Worm (Caenorhabditis elegans) whole organism, young adult: Measurements from ENCODE around the gene F35E8.13.

Experiments
- B0336.3 ChIP-seq: fragments of 200-800 bp; sonication (Bioruptor generic); IDR thresholded peaks from 2 replicates; pipeline ENCODE4 v1.3.6; 2022; ENCODE audit warnings: missing genetic modification characterization, missing compliant biosample characterization
- K12H6.12 ChIP-seq: fragments of 200-800 bp; sonication (Bioruptor generic); optimal IDR thresholded peaks from 2 replicates; lab custom pipeline; 2018; ENCODE audit warnings: mild to moderate bottlenecking, missing genetic modification characterization, missing compliant biosample characterization
- T07F8.4 ChIP-seq: sonication (generic microtip); optimal IDR thresholded peaks from 2 replicates; lab custom pipeline; 2016; ENCODE audit warnings: mild to moderate bottlenecking, missing genetic modification characterization, moderate library complexity, missing compliant biosample characterization
- Y53G8AR.9 ChIP-seq: fragments of 200-800 bp; sonication (Bioruptor generic); conservative IDR thresholded peaks from 2 replicates; pipeline ENCODE4 v1.3.6; 2022; ENCODE audit warnings: missing genetic modification reagents, missing genetic modification characterization, missing compliant biosample characterization
- Y79H2A.3 ChIP-seq: fragments of 200-800 bp; sonication (Bioruptor generic); conservative IDR thresholded peaks from 2 replicates; pipeline ENCODE4 v1.3.6; 2022; ENCODE audit warnings: missing genetic modification reagents, missing genetic modification characterization, missing compliant biosample characterization
- Y95B8A.8 ChIP-seq: fragments of 200-800 bp; sonication (Bioruptor generic); IDR thresholded peaks from 2 replicates; pipeline ENCODE4 v1.3.6; 2022; ENCODE audit warnings: missing genetic modification reagents, missing genetic modification characterization, missing compliant biosample characterization
- ama-1 ChIP-seq, 3 experiments: fragments of 150-350 bp in 1 of 3; sonication (generic microtip) in 2 of 3; optimal IDR thresholded peaks; 2 replicates each; lab custom pipeline; 2014 to 2018; ENCODE audit warnings: missing biosample characterization in 2 of 3, missing genetic modification characterization in 2 of 3, missing genetic modification reagents in 2 of 3
- attf-3 ChIP-seq: fragments of 200-800 bp; sonication (Bioruptor generic); conservative IDR thresholded peaks from 2 replicates; pipeline ENCODE4 v1.3.6; 2022; ENCODE audit warnings: missing genetic modification reagents, missing genetic modification characterization, missing compliant biosample characterization
- bed-2 ChIP-seq: fragments of 200-800 bp; sonication (Bioruptor generic); IDR thresholded peaks from 2 replicates; pipeline ENCODE4 v1.3.6; 2022; ENCODE audit warnings: missing genetic modification reagents, missing genetic modification characterization, missing compliant biosample characterization
- cebp-1 ChIP-seq, 2 experiments: fragments of 200-800 bp in 1 of 2; sonication (Bioruptor generic) in 1 of 2; sonication (generic microtip) in 1 of 2; IDR thresholded peaks in 1 of 2; optimal IDR thresholded peaks in 1 of 2; 2 replicates each; pipeline versions ENCODE4 v1.3.6 to Lab custom; 2017 to 2022; ENCODE audit warnings: missing compliant biosample characterization in 2 of 2, missing genetic modification characterization in 2 of 2, mild to moderate bottlenecking in 1 of 2, missing genetic modification reagents in 1 of 2, moderate library complexity in 1 of 2
- ceh-58 ChIP-seq: fragments of 200-800 bp; sonication (Bioruptor generic); IDR thresholded peaks from 2 replicates; pipeline ENCODE4 v1.3.6; 2022; ENCODE audit warnings: missing genetic modification characterization, missing compliant biosample characterization
- die-1 ChIP-seq: sonication (generic microtip); optimal IDR thresholded peaks from 2 replicates; lab custom pipeline; 2016; ENCODE audit warnings: missing genotype, mild to moderate bottlenecking, missing genetic modification characterization, missing compliant biosample characterization
- dox-1 ChIP-seq: fragments of 200-800 bp; sonication (Bioruptor generic); IDR thresholded peaks from 2 replicates; pipeline ENCODE4 v1.3.6; 2022; ENCODE audit warnings: missing genetic modification reagents, missing genetic modification characterization, missing compliant biosample characterization
- egl-18 ChIP-seq: fragments of 200-800 bp; sonication (Bioruptor generic); IDR thresholded peaks from 2 replicates; pipeline ENCODE4 v1.3.6; 2022; ENCODE audit warnings: missing genetic modification reagents, missing genetic modification characterization, missing compliant biosample characterization
- egl-44 ChIP-seq: fragments of 200-800 bp; sonication (Bioruptor generic); IDR thresholded peaks from 2 replicates; pipeline ENCODE4 v1.3.6; 2022; ENCODE audit warnings: missing genetic modification reagents, missing genetic modification characterization, missing compliant biosample characterization
- egrh-3 ChIP-seq: fragments of 200-800 bp; sonication (Bioruptor generic); IDR thresholded peaks from 2 replicates; pipeline ENCODE4 v1.3.6; 2022; ENCODE audit warnings: missing genetic modification reagents, missing genetic modification characterization, missing compliant biosample characterization
- ekl-4 ChIP-seq: fragments of 200-800 bp; sonication (Bioruptor generic); IDR thresholded peaks from 2 replicates; pipeline ENCODE4 v1.3.6; 2022; ENCODE audit warnings: missing genetic modification reagents, missing genetic modification characterization, missing compliant biosample characterization
- hlh-12 ChIP-seq: sonication (generic microtip); optimal IDR thresholded peaks from 2 replicates; lab custom pipeline; 2016; ENCODE audit warnings: missing genetic modification characterization, missing compliant biosample characterization
- hlh-26 ChIP-seq: fragments of 200-800 bp; sonication (Bioruptor generic); conservative IDR thresholded peaks from 2 replicates; pipeline ENCODE4 v1.3.6; 2022; ENCODE audit warnings: missing genetic modification reagents, missing genetic modification characterization, missing compliant biosample characterization
- hmg-1.2 ChIP-seq: fragments of 200-800 bp; sonication (Bioruptor generic); IDR thresholded peaks from 2 replicates; pipeline ENCODE4 v1.3.6; 2022; ENCODE audit warnings: missing genetic modification reagents, missing genetic modification characterization, missing compliant biosample characterization
- hrde-1 ChIP-seq: sonication (generic microtip); optimal IDR thresholded peaks from 2 replicates; lab custom pipeline; 2016; ENCODE audit warnings: missing genetic modification characterization, mild to moderate bottlenecking, missing compliant biosample characterization, moderate library complexity, missing genotype, missing genetic modification reagents, borderline replicate concordance
- lin-40 ChIP-seq: sonication (generic microtip); optimal IDR thresholded peaks from 2 replicates; lab custom pipeline; 2016; ENCODE audit warnings: missing genetic modification characterization, mild to moderate bottlenecking, missing compliant biosample characterization, missing genotype, missing genetic modification reagents
- lin-54 ChIP-seq: fragments of 200-800 bp; sonication (Bioruptor generic); optimal IDR thresholded peaks from 2 replicates; lab custom pipeline; 2018; ENCODE audit warnings: mild to moderate bottlenecking, missing genetic modification characterization, missing compliant biosample characterization
- lir-1 ChIP-seq: fragments of 200-800 bp; sonication (Bioruptor generic); conservative IDR thresholded peaks from 2 replicates; pipeline ENCODE4 v1.3.6; 2022; ENCODE audit warnings: missing genetic modification reagents, missing genetic modification characterization, missing compliant biosample characterization
- lsy-27 ChIP-seq: sonication (generic microtip); optimal IDR thresholded peaks from 2 replicates; lab custom pipeline; 2017; ENCODE audit warnings: missing genetic modification characterization, mild to moderate bottlenecking, missing compliant biosample characterization, antibody characterized with exemption, missing genotype, borderline replicate concordance; ENCODE audit not compliant: insufficient read depth
- madf-10 ChIP-seq: sonication (generic microtip); optimal IDR thresholded peaks from 2 replicates; lab custom pipeline; 2016; ENCODE audit warnings: mild to moderate bottlenecking, missing genetic modification characterization, missing compliant biosample characterization
- madf-3 ChIP-seq: fragments of 200-800 bp; sonication (Bioruptor generic); IDR thresholded peaks from 2 replicates; pipeline ENCODE4 v1.3.6; 2022; ENCODE audit warnings: missing genetic modification reagents, missing genetic modification characterization, missing compliant biosample characterization
- nfya-1 ChIP-seq: sonication (generic microtip); optimal IDR thresholded peaks from 2 replicates; lab custom pipeline; 2017; ENCODE audit warnings: antibody characterized with exemption, missing compliant biosample characterization, missing genetic modification characterization, borderline replicate concordance; ENCODE audit not compliant: insufficient read depth
- nfyb-1 ChIP-seq: fragments of 200-800 bp; sonication (Bioruptor generic); IDR thresholded peaks from 2 replicates; pipeline ENCODE4 v1.3.6; 2022; ENCODE audit warnings: missing genetic modification reagents, missing genetic modification characterization, missing compliant biosample characterization
- nhr-80 ChIP-seq: sonication (generic microtip); optimal IDR thresholded peaks from 2 replicates; lab custom pipeline; 2016; ENCODE audit warnings: missing genetic modification characterization, missing compliant biosample characterization
- nhr-90 ChIP-seq: sonication (generic microtip); optimal IDR thresholded peaks from 2 replicates; lab custom pipeline; 2016; ENCODE audit warnings: missing genotype, mild to moderate bottlenecking, missing genetic modification characterization, missing compliant biosample characterization
- snpc-1.1 ChIP-seq: sonication (generic microtip); optimal IDR thresholded peaks from 2 replicates; lab custom pipeline; 2017; ENCODE audit warnings: missing genetic modification characterization, mild to moderate bottlenecking, missing compliant biosample characterization, antibody characterized with exemption, moderate library complexity, missing genotype, missing genetic modification reagents; ENCODE audit not compliant: insufficient read depth
- snpc-3.4 ChIP-seq: sonication (generic microtip); optimal IDR thresholded peaks from 2 replicates; lab custom pipeline; 2017; ENCODE audit warnings: missing genetic modification characterization, mild to moderate bottlenecking, missing compliant biosample characterization, antibody characterized with exemption, moderate library complexity, missing genotype, missing genetic modification reagents
- unc-62 ChIP-seq: fragments of 150-350 bp; optimal IDR thresholded peaks from 2 replicates; lab custom pipeline; 2014; ENCODE audit warnings: missing biosample characterization, missing genetic modification reagents, missing genetic modification characterization
- xnd-1 ChIP-seq: sonication (generic microtip); optimal IDR thresholded peaks from 2 replicates; lab custom pipeline; 2016; ENCODE audit warnings: missing genotype, missing genetic modification reagents, missing genetic modification characterization, missing compliant biosample characterization
- ztf-22 ChIP-seq: fragments of 200-800 bp; sonication (Bioruptor generic); optimal IDR thresholded peaks from 2 replicates; lab custom pipeline; 2018; ENCODE audit warnings: mild to moderate bottlenecking, missing genetic modification characterization, moderate library complexity, missing compliant biosample characterization
- ztf-25 ChIP-seq: fragments of 200-800 bp; sonication (Bioruptor generic); IDR thresholded peaks from 2 replicates; pipeline ENCODE4 v1.3.6; 2022; ENCODE audit warnings: missing genetic modification reagents, missing genetic modification characterization, missing compliant biosample characterization
- ztf-6 ChIP-seq: fragments of 200-800 bp; sonication (Bioruptor generic); IDR thresholded peaks from 2 replicates; pipeline ENCODE4 v1.3.6; 2022; ENCODE audit warnings: missing genetic modification reagents, missing genetic modification characterization, missing compliant biosample characterization

Gene F35E8.13

ce11 chrV:15887708-15888295 is 35.3 kb upstream of the F35E8.13 start (continued):
- TF ChIP-seq snpc-1.1 (no peak), dox-1 (GFP tag; lab: Robert Waterston, UW) (peak; percentile 32; the same call in 1 of the 2 replicates), die-1 (tag; lab: Kevin White, UChicago) (no peak), nhr-80 (tag; lab: Kevin White, UChicago) (peak; percentile 72), lir-1 (GFP tag; lab: Robert Waterston, UW) (no peak), hlh-26 (GFP tag; lab: Robert Waterston, UW) (no peak), ceh-58 (GFP tag; lab: Robert Waterston, UW) (no peak)

ce11 chrV:15888751-15889150 is 34.3 kb upstream of the F35E8.13 start, which contains the start of gene cgt-1:
cgt-1 (minus strand) TSS chrV:15888851.
- no peak for TF ChIP-seq lsy-27 (tag; lab: Kevin White, UChicago)
- no peak for TF ChIP-seq bed-2 (GFP tag; lab: Robert Waterston, UW)
- no peak for TF ChIP-seq ekl-4 (GFP tag; lab: Robert Waterston, UW)
- TF ChIP-seq hlh-12, result no peak
- no peak for TF ChIP-seq die-1 (tag; lab: Kevin White, UChicago)
- TF ChIP-seq cebp-1 (GFP tag; IDR thresholded peaks at IDR 0.05; lab: Robert Waterston, UW), result no peak
- TF ChIP-seq cebp-1 (tag; optimal IDR thresholded peaks at IDR 0.05; lab: Kevin White, UChicago), result no peak
- TF ChIP-seq hrde-1 (tag; lab: Kevin White, UChicago), result no peak
- TF ChIP-seq ztf-6 (GFP tag; lab: Robert Waterston, UW), result no peak
- no peak for TF ChIP-seq nfyb-1
- no peak for TF ChIP-seq egrh-3 (GFP tag; lab: Robert Waterston, UW)
- no peak for TF ChIP-seq K12H6.12

DNA sequence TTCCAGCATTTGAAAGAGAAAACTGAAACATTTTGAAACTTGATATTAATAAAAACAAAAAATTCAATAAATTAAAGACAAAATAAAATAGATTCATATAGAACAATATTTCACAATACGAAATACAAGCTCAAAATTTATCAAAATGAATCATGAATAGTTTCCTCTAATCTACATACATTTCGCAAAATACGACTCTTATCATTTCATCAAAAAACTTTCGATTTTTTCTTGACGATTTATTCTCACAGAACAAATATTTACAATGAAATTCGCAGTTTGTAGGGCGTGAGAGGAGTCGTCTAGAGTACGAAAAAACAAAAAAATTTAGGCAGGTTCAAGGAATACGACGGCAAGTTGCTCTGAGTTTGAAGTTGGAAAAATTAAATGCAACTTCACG is 33.0 kb upstream of the F35E8.13 start:
- TF ChIP-seq nhr-80 (tag; lab: Kevin White, UChicago), result peak; percentile 31
- no peak for TF ChIP-seq egl-44 (GFP tag; lab: Robert Waterston, UW)
- TF ChIP-seq nfya-1 (tag; lab: Kevin White, UChicago), result no peak
- TF ChIP-seq cebp-1 (GFP tag; IDR thresholded peaks at IDR 0.05; lab: Robert Waterston, UW), result no peak
- peak; percentile 28 for TF ChIP-seq cebp-1 (tag; optimal IDR thresholded peaks at IDR 0.05; lab: Kevin White, UChicago)
- TF ChIP-seq T07F8.4 (tag; lab: Kevin White, UChicago), result no peak

DNA sequence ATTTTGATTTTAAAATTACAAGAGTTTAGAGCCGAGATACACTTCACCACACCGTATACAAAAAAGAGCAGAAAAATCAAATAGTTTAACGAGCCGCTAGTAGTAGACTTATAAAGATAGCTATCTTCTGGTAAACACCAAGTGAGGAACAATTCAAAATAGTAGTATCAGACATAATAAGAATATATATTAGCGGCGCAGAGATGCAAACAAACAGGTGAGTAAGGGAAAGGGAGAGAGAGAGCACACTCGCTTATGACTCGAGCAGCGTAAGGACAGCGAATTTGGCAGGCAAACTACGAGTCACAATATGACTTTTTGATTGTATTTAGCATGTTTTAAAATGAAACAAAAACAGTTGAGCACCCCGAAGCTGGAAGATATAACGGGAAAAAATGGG is 31.8 kb upstream of the F35E8.13 start:
- TF ChIP-seq ama-1 (optimal IDR thresholded peaks at IDR 0.05; lab: Kevin White, UChicago) (no peak), ama-1 (GFP tag; optimal IDR thresholded peaks at IDR 0.05; lab: Kevin White, UChicago) (no peak), hrde-1 (tag; lab: Kevin White, UChicago) (no peak), Y53G8AR.9 (no peak), xnd-1 (tag; lab: Kevin White, UChicago) (no peak), ztf-25 (GFP tag; lab: Robert Waterston, UW) (no peak), egl-18 (GFP tag; lab: Robert Waterston, UW) (no peak), ztf-22 (GFP tag; lab: Kevin White, UChicago) (no peak), nhr-80 (tag; lab: Kevin White, UChicago) (peak; percentile 74)

DNA sequence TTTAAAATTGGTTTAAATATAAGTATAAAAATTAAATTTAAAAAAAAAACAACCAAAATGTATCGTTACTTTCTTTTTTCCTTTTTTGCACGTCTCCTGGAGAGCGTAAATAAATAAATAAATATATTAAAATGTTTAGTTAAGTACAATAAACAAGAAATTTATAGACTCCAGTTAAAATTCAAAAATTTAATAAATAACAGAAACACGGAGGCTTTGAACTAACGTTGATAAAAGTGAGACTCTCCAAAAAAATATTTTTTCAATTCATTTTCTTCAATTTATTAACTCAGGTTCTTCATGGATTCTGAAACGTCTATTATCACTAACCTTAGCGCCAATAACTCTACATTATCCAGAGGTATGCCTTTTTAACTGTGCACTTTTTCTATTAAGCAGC is 31.3 kb upstream of the F35E8.13 start, which contains the start of gene T06C12.12:
Gene T06C12.12, plus strand, starts transcription at position 301 of the 400 bp plus-strand sequence.
- TF ChIP-seq nhr-80 (tag; lab: Kevin White, UChicago) (no peak), madf-10 (tag; lab: Kevin White, UChicago) (no peak), Y95B8A.8 (GFP tag; lab: Robert Waterston, UW) (no peak), nhr-90 (tag; lab: Kevin White, UChicago) (no peak), snpc-3.4 (tag; lab: Kevin White, UChicago) (no peak), madf-3 (GFP tag; lab: Robert Waterston, UW) (no peak), hmg-1.2 (no peak), Y79H2A.3 (GFP tag; lab: Robert Waterston, UW) (no peak), unc-62 (GFP tag; lab: Kevin White, UChicago) (no peak), lin-40 (no peak), lin-54 (GFP tag; lab: Kevin White, UChicago) (no peak), B0336.3 (GFP tag; lab: Robert Waterston, UW) (no peak), bed-2 (GFP tag; lab: Robert Waterston, UW) (no peak), lsy-27 (tag; lab: Kevin White, UChicago) (no peak), attf-3 (GFP tag; lab: Robert Waterston, UW) (no peak)
- TF ChIP-seq, all 124 proteins: peak for 0
